Worm (Caenorhabditis elegans) whole organism, young adult: ENCODE results near the gene gst-9.

Experiments
- B0035.1 ChIP-seq: sonication (generic microtip); optimal IDR thresholded peaks from 2 replicates; lab custom pipeline; 2016; ENCODE audit warnings: missing genetic modification characterization, mild to moderate bottlenecking, missing compliant biosample characterization, missing genotype, missing genetic modification reagents
- B0336.3 ChIP-seq: fragments of 200-800 bp; sonication (Bioruptor generic); IDR thresholded peaks from 2 replicates; pipeline ENCODE4 v1.3.6; 2022; ENCODE audit warnings: missing genetic modification characterization, missing compliant biosample characterization
- F52B5.7 ChIP-seq: sonication (generic microtip); optimal IDR thresholded peaks from 2 replicates; lab custom pipeline; 2016; ENCODE audit warnings: mild to moderate bottlenecking, missing genetic modification characterization, missing compliant biosample characterization
- Y67H2A.10 ChIP-seq: fragments of 200-800 bp; sonication (Bioruptor generic); conservative IDR thresholded peaks from 2 replicates; pipeline ENCODE4 v1.3.6; 2022; ENCODE audit warnings: missing genetic modification reagents, missing genetic modification characterization, missing compliant biosample characterization
- akir-1 ChIP-seq: fragments of 200-800 bp; sonication (Bioruptor generic); optimal IDR thresholded peaks from 2 replicates; lab custom pipeline; 2018; ENCODE audit warnings: mild to moderate bottlenecking, missing genetic modification characterization, moderate library complexity, missing compliant biosample characterization
- aptf-2 ChIP-seq: fragments of 200-800 bp; sonication (Bioruptor generic); conservative IDR thresholded peaks from 2 replicates; pipeline ENCODE4 v1.3.6; 2022; ENCODE audit warnings: missing genetic modification reagents, missing genetic modification characterization, missing compliant biosample characterization
- ccch-3 ChIP-seq: fragments of 200-800 bp; sonication (Bioruptor generic); optimal IDR thresholded peaks from 2 replicates; lab custom pipeline; 2018; ENCODE audit warnings: mild to moderate bottlenecking, missing genetic modification characterization, missing compliant biosample characterization
- cebp-2 ChIP-seq: fragments of 200-800 bp; sonication (Bioruptor generic); IDR thresholded peaks from 2 replicates; pipeline ENCODE4 v1.3.6; 2022; ENCODE audit warnings: missing genetic modification characterization, missing compliant biosample characterization
- hmg-1.2 ChIP-seq: fragments of 200-800 bp; sonication (Bioruptor generic); IDR thresholded peaks from 2 replicates; pipeline ENCODE4 v1.3.6; 2022; ENCODE audit warnings: missing genetic modification reagents, missing genetic modification characterization, missing compliant biosample characterization
- lag-1 ChIP-seq: fragments of 200-800 bp; sonication (Bioruptor generic); IDR thresholded peaks from 2 replicates; pipeline ENCODE4 v1.3.6; 2022; ENCODE audit warnings: missing genetic modification reagents, missing genetic modification characterization, missing compliant biosample characterization
- lin-35 ChIP-seq, 3 experiments: fragments of 150-350 bp in 2 of 3; sonication (generic microtip) in 1 of 3; optimal IDR thresholded peaks; 2 replicates each; lab custom pipeline; 2014 to 2018; ENCODE audit warnings: missing biosample characterization in 3 of 3, missing genetic modification characterization in 3 of 3, missing genetic modification reagents in 3 of 3
- pha-4 ChIP-seq: fragments of 150-350 bp; sonication (generic microtip); optimal IDR thresholded peaks from 2 replicates; lab custom pipeline; 2014; ENCODE audit warnings: missing biosample characterization, missing genetic modification reagents, missing genetic modification characterization
- tbp1 ChIP-seq: fragments of 200-800 bp; sonication (Bioruptor generic); optimal IDR thresholded peaks from 2 replicates; lab custom pipeline; 2018; ENCODE audit warnings: mild to moderate bottlenecking, missing genetic modification characterization, missing compliant biosample characterization

ce11 chrII:4904778-4905177, 13.4 kb downstream of the gst-9 start, which contains the start of gene btbd-10:
- TF ChIP-seq tbp1 (GFP tag; lab: Kevin White, UChicago), result no peak
- no peak for TF ChIP-seq B0035.1 (tag; lab: Kevin White, UChicago)
- peak; percentile 7 for TF ChIP-seq pha-4 (tag; lab: Kevin White, UChicago)
- TF ChIP-seq aptf-2, result no peak
- TF ChIP-seq Y67H2A.10 (GFP tag; lab: Robert Waterston, UW), result no peak
- TF ChIP-seq cebp-2 (GFP tag; lab: Robert Waterston, UW), result no peak
- TF ChIP-seq B0336.3 (GFP tag; lab: Robert Waterston, UW), result no peak
- no peak for TF ChIP-seq F52B5.7 (tag; lab: Kevin White, UChicago)
- no peak for TF ChIP-seq lin-35 (GFP tag; optimal IDR thresholded peaks at IDR 0.05; lab: Kevin White, UChicago)
- TF ChIP-seq ccch-3 (GFP tag; lab: Kevin White, UChicago), result no peak
- TF ChIP-seq hmg-1.2 (GFP tag; lab: Robert Waterston, UW), result no peak
- TF ChIP-seq lag-1, result no peak
- no peak for TF ChIP-seq akir-1 (GFP tag; lab: Kevin White, UChicago)
